Fruit fly (Drosophila melanogaster) whole organism, embryonic: ENCODE results near the gene Hip1.

Experiments
- Aef1 ChIP-seq: fragments of 200-800 bp; sonication (Bioruptor generic); IDR thresholded peaks from 3 replicates; pipeline ENCODE4 v1.3.6; 2022; ENCODE audit warnings: missing biosample characterization, missing genetic modification characterization
- CG12299 ChIP-seq: fragments of 200-800 bp; sonication (Bioruptor generic); optimal IDR thresholded peaks from 2 replicates; lab custom pipeline; 2018; ENCODE audit warnings: missing biosample characterization, mild to moderate bottlenecking, missing genetic modification characterization
- CG13123 ChIP-seq: fragments of 200-800 bp; sonication (Bioruptor generic); optimal IDR thresholded peaks from 2 replicates; lab custom pipeline; 2016; ENCODE audit warnings: missing biosample characterization, missing genetic modification characterization
- CG15696 ChIP-seq: fragments of 200-800 bp; sonication (Bioruptor generic); optimal IDR thresholded peaks from 2 replicates; lab custom pipeline; 2019; ENCODE audit warnings: missing biosample characterization, mild to moderate bottlenecking, missing genetic modification characterization, moderate library complexity
- CG1603 ChIP-seq: fragments of 200-800 bp; sonication (Bioruptor generic); optimal IDR thresholded peaks from 2 replicates; lab custom pipeline; 2019; ENCODE audit warnings: missing biosample characterization, mild to moderate bottlenecking, missing genetic modification characterization, moderate library complexity
- CG16863 ChIP-seq: fragments of 200-800 bp; sonication (Bioruptor generic); optimal IDR thresholded peaks from 3 replicates; lab custom pipeline; 2016; ENCODE audit warnings: missing biosample characterization, missing genetic modification characterization
- CG1792 ChIP-seq: fragments of 200-800 bp; sonication (Bioruptor generic); optimal IDR thresholded peaks from 2 replicates; lab custom pipeline; 2016; ENCODE audit warnings: missing biosample characterization, missing genetic modification characterization
- CG2116 ChIP-seq: fragments of 200-800 bp; sonication (Bioruptor generic); optimal IDR thresholded peaks from 3 replicates; lab custom pipeline; 2018; ENCODE audit warnings: missing biosample characterization, mild to moderate bottlenecking, missing genetic modification characterization
- CG34224 ChIP-seq: fragments of 200-800 bp; sonication (Bioruptor generic); IDR thresholded peaks from 3 replicates; pipeline ENCODE4 v1.3.6; 2022; ENCODE audit warnings: missing biosample characterization, missing genetic modification characterization; ENCODE audit not compliant: partially characterized antibody
- CG34422 ChIP-seq: fragments of 200-800 bp; sonication (Bioruptor generic); IDR thresholded peaks from 3 replicates; pipeline ENCODE4 v1.3.6; 2022; ENCODE audit warnings: missing biosample characterization, missing genetic modification characterization
- CG7928 ChIP-seq: fragments of 200-800 bp; sonication (Bioruptor generic); optimal IDR thresholded peaks from 2 replicates; lab custom pipeline; 2017; ENCODE audit warnings: missing biosample characterization, mild to moderate bottlenecking, missing genetic modification characterization
- CG7963 ChIP-seq: fragments of 200-800 bp; sonication (Bioruptor generic); IDR thresholded peaks from 3 replicates; pipeline ENCODE4 v1.3.6; 2022; ENCODE audit warnings: missing biosample characterization, missing genetic modification characterization; ENCODE audit not compliant: partially characterized antibody
- CG8924 ChIP-seq: fragments of 200-800 bp; optimal IDR thresholded peaks from 3 replicates; lab custom pipeline; 2019; ENCODE audit warnings: missing biosample characterization, mild to moderate bottlenecking, missing genetic modification characterization, moderate library complexity
- CG9437 ChIP-seq: fragments of 200-800 bp; sonication (Bioruptor generic); optimal IDR thresholded peaks from 2 replicates; lab custom pipeline; 2018; ENCODE audit warnings: missing biosample characterization, mild to moderate bottlenecking, missing genetic modification characterization
- CG9817 ChIP-seq: fragments of 200-800 bp; sonication (Bioruptor generic); optimal IDR thresholded peaks from 2 replicates; lab custom pipeline; 2018; ENCODE audit warnings: missing biosample characterization, mild to moderate bottlenecking, missing genetic modification characterization, moderate library complexity
- CrebB ChIP-seq: fragments of 200-800 bp; sonication (Bioruptor generic); optimal IDR thresholded peaks from 3 replicates; lab custom pipeline; 2018; ENCODE audit warnings: missing biosample characterization, mild to moderate bottlenecking, missing genetic modification characterization
- D19A ChIP-seq: fragments of 200-800 bp; optimal IDR thresholded peaks from 3 replicates; lab custom pipeline; 2019; ENCODE audit warnings: missing biosample characterization, mild to moderate bottlenecking, missing genetic modification characterization, moderate library complexity
- Dll ChIP-seq: fragments of 200-800 bp; sonication (Bioruptor generic); IDR thresholded peaks from 4 replicates; pipeline ENCODE4 v1.3.6; 2022; ENCODE audit warnings: missing biosample characterization, missing genetic modification characterization; ENCODE audit not compliant: partially characterized antibody
- Dp ChIP-seq: fragments of 200-800 bp; sonication (Bioruptor generic); optimal IDR thresholded peaks from 2 replicates; lab custom pipeline; 2018; ENCODE audit warnings: missing biosample characterization, mild to moderate bottlenecking, missing genetic modification characterization, moderate library complexity
- Dref ChIP-seq: fragments of 200-800 bp; sonication (Bioruptor generic); IDR thresholded peaks from 2 replicates; pipeline ENCODE4 v1.3.6; 2022; ENCODE audit warnings: missing biosample characterization, missing genetic modification characterization
- Ets65A ChIP-seq: fragments of 200-800 bp; sonication (Bioruptor generic); peaks from one replicate; lab custom pipeline; 2016; ENCODE audit warnings: missing biosample characterization, missing genetic modification characterization
- H15 ChIP-seq: fragments of 200-800 bp; sonication (Bioruptor generic); IDR thresholded peaks from 3 replicates; pipeline ENCODE4 v1.3.6; 2022; ENCODE audit warnings: missing biosample characterization, missing genetic modification characterization
- HmgD ChIP-seq: fragments of 200-800 bp; sonication (Bioruptor generic); optimal IDR thresholded peaks from 3 replicates; lab custom pipeline; 2016; ENCODE audit warnings: missing biosample characterization, missing genetic modification characterization
- Hr3 ChIP-seq: fragments of 200-800 bp; sonication (Bioruptor generic); optimal IDR thresholded peaks from 3 replicates; lab custom pipeline; 2016; ENCODE audit warnings: missing biosample characterization, missing genetic modification characterization
- Lhr ChIP-seq: fragments of 200-800 bp; sonication (Bioruptor generic); optimal IDR thresholded peaks from 3 replicates; lab custom pipeline; 2017; ENCODE audit warnings: mild to moderate bottlenecking, missing biosample characterization, missing genetic modification reagents, missing genetic modification characterization
- MESR4 ChIP-seq: fragments of 200-800 bp; sonication (Bioruptor generic); optimal IDR thresholded peaks from 2 replicates; lab custom pipeline; 2018; ENCODE audit warnings: missing biosample characterization, mild to moderate bottlenecking, missing genetic modification characterization, moderate library complexity
- Max ChIP-seq: fragments of 200-800 bp; sonication (Bioruptor generic); optimal IDR thresholded peaks from 2 replicates; lab custom pipeline; 2016; ENCODE audit warnings: missing biosample characterization, mild to moderate bottlenecking, missing genetic modification characterization
- Med ChIP-seq: fragments of 200-800 bp; sonication (Bioruptor generic); peaks from one replicate; lab custom pipeline; 2016; ENCODE audit warnings: missing biosample characterization, missing genetic modification characterization, mild to moderate bottlenecking, inconsistent platforms, moderate library complexity
- NC2β ChIP-seq: fragments of 200-800 bp; sonication (Bioruptor generic); optimal IDR thresholded peaks from 2 replicates; lab custom pipeline; 2016; ENCODE audit warnings: missing biosample characterization, missing genetic modification characterization
- Neu2 ChIP-seq: fragments of 200-800 bp; sonication (Bioruptor generic); optimal IDR thresholded peaks from 3 replicates; lab custom pipeline; 2016; ENCODE audit warnings: missing biosample characterization, missing genetic modification characterization, borderline replicate concordance
- Rx ChIP-seq: fragments of 200-800 bp; sonication (Bioruptor generic); IDR thresholded peaks from 2 replicates; pipeline ENCODE4 v1.3.6; 2022; ENCODE audit warnings: missing biosample characterization, missing genetic modification characterization
- Sin3A ChIP-seq: fragments of >200 bp; optimal IDR thresholded peaks from 2 replicates; lab custom pipeline; 2018
- Sox102F ChIP-seq: fragments of 200-800 bp; sonication (Bioruptor generic); optimal IDR thresholded peaks from 2 replicates; lab custom pipeline; 2018; ENCODE audit warnings: missing biosample characterization, mild to moderate bottlenecking, missing genetic modification characterization, moderate library complexity
- amos ChIP-seq: fragments of 200-800 bp; sonication (Bioruptor generic); IDR thresholded peaks from 2 replicates; pipeline ENCODE4 v1.3.6; 2022; ENCODE audit warnings: missing biosample characterization, missing genetic modification characterization; ENCODE audit not compliant: partially characterized antibody
- br ChIP-seq: fragments of >200 bp; optimal IDR thresholded peaks from 2 replicates; lab custom pipeline; 2017
- chn ChIP-seq: fragments of 200-800 bp; sonication (Bioruptor generic); optimal IDR thresholded peaks from 2 replicates; lab custom pipeline; 2016; ENCODE audit warnings: missing biosample characterization, missing genetic modification characterization
- dmrt11E ChIP-seq: fragments of 200-800 bp; sonication (Bioruptor generic); optimal IDR thresholded peaks from 3 replicates; lab custom pipeline; 2018; ENCODE audit warnings: missing biosample characterization, mild to moderate bottlenecking, missing genetic modification characterization, moderate library complexity
- gem ChIP-seq: fragments of 200-800 bp; sonication (Bioruptor generic); optimal IDR thresholded peaks from 2 replicates; lab custom pipeline; 2019; ENCODE audit warnings: missing biosample characterization, mild to moderate bottlenecking, missing genetic modification characterization, moderate library complexity
- gsb-n ChIP-seq: fragments of 200-800 bp; sonication (Bioruptor generic); optimal IDR thresholded peaks from 3 replicates; lab custom pipeline; 2018; ENCODE audit warnings: missing biosample characterization, mild to moderate bottlenecking, missing genetic modification characterization
- hb ChIP-seq: fragments of 200-800 bp; sonication (Bioruptor generic); IDR thresholded peaks from 3 replicates; pipeline ENCODE4 v1.3.6; 2022; ENCODE audit warnings: missing biosample characterization, missing genetic modification characterization; ENCODE audit not compliant: partially characterized antibody
- knrl ChIP-seq: fragments of 200-800 bp; sonication (Bioruptor generic); IDR thresholded peaks from 3 replicates; pipeline ENCODE4 v1.3.6; 2022; ENCODE audit warnings: missing biosample characterization, missing genetic modification characterization; ENCODE audit not compliant: partially characterized antibody
- lola ChIP-seq, 3 experiments: fragments of >200 bp in 2 of 3; fragments of 200-800 bp in 1 of 3; sonication (Bioruptor generic) in 1 of 3; optimal IDR thresholded peaks; 2 replicates each; lab custom pipeline; 2017 to 2019; ENCODE audit warnings: missing biosample characterization in 3 of 3, missing genetic modification characterization in 3 of 3, mild to moderate bottlenecking in 1 of 3, moderate library complexity in 1 of 3
- otp ChIP-seq: fragments of 200-800 bp; sonication (Bioruptor generic); IDR thresholded peaks from 3 replicates; pipeline ENCODE4, ENCODE4 v1.3.6; 2022; ENCODE audit warnings: missing biosample characterization, missing genetic modification characterization
- prd ChIP-seq, 3 experiments: fragments of >200 bp in 2 of 3; fragments of 200-800 bp in 1 of 3; sonication (Bioruptor generic) in 1 of 3; optimal IDR thresholded peaks in 2 of 3; IDR thresholded peaks in 1 of 3; 2 replicates in 2 of 3; 3 replicates in 1 of 3; pipeline versions ENCODE4 v1.3.6 to Lab custom; 2017 to 2022; ENCODE audit warnings: missing biosample characterization in 1 of 3, missing genetic modification characterization in 1 of 3
- schlank ChIP-seq: fragments of 200-800 bp; sonication (Bioruptor generic); optimal IDR thresholded peaks from 2 replicates; lab custom pipeline; 2018; ENCODE audit warnings: missing biosample characterization, mild to moderate bottlenecking, missing genetic modification characterization
- scrt ChIP-seq: fragments of 200-800 bp; sonication (Bioruptor generic); optimal IDR thresholded peaks from 2 replicates; lab custom pipeline; 2018; ENCODE audit warnings: missing biosample characterization, mild to moderate bottlenecking, missing genetic modification characterization, moderate library complexity
- stwl ChIP-seq: fragments of 200-800 bp; sonication (Bioruptor generic); optimal IDR thresholded peaks from 3 replicates; lab custom pipeline; 2018; ENCODE audit warnings: missing biosample characterization, mild to moderate bottlenecking, missing genetic modification characterization, moderate library complexity
- tin ChIP-seq: fragments of 200-800 bp; sonication (Bioruptor generic); optimal IDR thresholded peaks from 3 replicates; lab custom pipeline; 2016; ENCODE audit warnings: missing biosample characterization, missing genetic modification characterization
- wek ChIP-seq: fragments of 200-800 bp; sonication (Bioruptor generic); optimal IDR thresholded peaks from 3 replicates; lab custom pipeline; 2018; ENCODE audit warnings: missing biosample characterization, mild to moderate bottlenecking, missing genetic modification characterization, moderate library complexity
- zen2 ChIP-seq: fragments of 200-800 bp; sonication (Bioruptor generic); IDR thresholded peaks from 3 replicates; pipeline ENCODE4 v1.3.6; 2022; ENCODE audit warnings: missing biosample characterization, missing genetic modification characterization; ENCODE audit not compliant: partially characterized antibody

Hip1 gene

DNA sequence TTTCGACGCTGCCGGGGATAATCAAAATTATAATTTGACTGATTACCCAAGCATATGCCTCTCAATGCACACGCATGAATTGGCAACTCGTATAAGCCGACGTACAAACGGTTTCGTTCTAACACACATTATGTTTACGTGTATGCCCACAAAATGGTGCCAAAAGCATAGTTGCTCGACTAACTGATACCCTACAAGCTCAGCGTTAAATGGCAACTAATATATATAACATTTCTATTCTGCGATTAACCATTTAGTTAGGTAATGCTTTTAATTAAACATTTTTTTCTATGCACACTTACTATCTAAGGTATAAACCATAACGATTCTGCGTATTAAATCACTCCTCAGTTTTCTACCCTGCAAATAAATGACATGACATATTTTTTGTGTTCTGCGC, 52.7 kb downstream of the Hip1 start (continued):
- TF ChIP-seq CG12299 (no peak), CG9437 (GFP tag; lab: Kevin White, UChicago) (no peak), CG15696 (tag; lab: Kevin White, UChicago) (no peak), HmgD (GFP tag; lab: Kevin White, UChicago) (no peak), hb (GFP tag; lab: Robert Waterston, UW) (0 out of 3 replicates have a peak, but pooled peaks have one; percentile 52), Dll (no peak), chn (GFP tag; lab: Kevin White, UChicago) (no peak), CG8924 (tag; lab: Kevin White, UChicago) (no peak), lola (GFP tag; optimal IDR thresholded peaks at IDR 0.05; lab: Kevin White, UChicago) (peak in 1 of 3 experiments; percentile 21), NC2β (GFP tag; lab: Kevin White, UChicago) (no peak), scrt (GFP tag; lab: Kevin White, UChicago) (no peak), Dref (GFP tag; lab: Robert Waterston, UW) (no peak), wek (no peak), CG13123 (GFP tag; lab: Kevin White, UChicago) (no peak), gsb-n (tag; lab: Kevin White, UChicago) (no peak), CG34224 (0 out of 3 replicates have a peak, but pooled peaks have one; percentile 14), Lhr (no peak), dmrt11E (tag; lab: Kevin White, UChicago) (peak; percentile 28), Sox102F (no peak), Ets65A (no peak), CG7963 (peak; percentile 62; the same call in 2 of the 3 replicates), CG7928 (GFP tag; lab: Kevin White, UChicago) (no peak), schlank (no peak), Aef1 (no peak), Rx (GFP tag; lab: Robert Waterston, UW) (no peak), Neu2 (GFP tag; lab: Kevin White, UChicago) (no peak), otp (GFP tag; lab: Robert Waterston, UW) (no peak), knrl (GFP tag; lab: Robert Waterston, UW) (no peak), stwl (tag; lab: Kevin White, UChicago) (no peak), MESR4 (GFP tag; lab: Kevin White, UChicago) (no peak), prd (optimal IDR thresholded peaks at IDR 0.05; lab: Kevin White, UChicago) (no peak), prd (GFP tag; IDR thresholded peaks at IDR 0.05; lab: Robert Waterston, UW) (0 out of 3 replicates have a peak, but pooled peaks have one; percentile 7), Hr3 (GFP tag; lab: Kevin White, UChicago) (no peak), Dp (GFP tag; lab: Kevin White, UChicago) (no peak), br (lab: Kevin White, UChicago) (no peak), CrebB (no peak), CG2116 (no peak), CG1792 (GFP tag; lab: Kevin White, UChicago) (no peak), Med (GFP tag; lab: Kevin White, UChicago) (peak; percentile 39), CG9817 (tag; lab: Kevin White, UChicago) (no peak), tin (GFP tag; lab: Kevin White, UChicago) (no peak), CG16863 (no peak), zen2 (GFP tag; lab: Robert Waterston, UW) (no peak; the same call in 2 of the 3 replicates), gem (tag; lab: Kevin White, UChicago) (peak; percentile 20), CG34422 (GFP tag; lab: Robert Waterston, UW) (no peak), amos (GFP tag; lab: Robert Waterston, UW) (no peak), D19A (tag; lab: Kevin White, UChicago) (peak; percentile 32), CG1603 (peak; percentile 35), Max (GFP tag; lab: Kevin White, UChicago) (no peak), H15 (GFP tag; lab: Robert Waterston, UW) (no peak), Sin3A (lab: Kevin White, UChicago) (no peak)
